Fruit fly (Drosophila melanogaster): ENCODE results near the gene orb2.
A peak's percentile ranks its signal among the peaks of the same experiment; 100 is the strongest.

orb2 gene

dm6 chr3L:8979780-8980179 is 25.5 kb upstream of the orb2 start, which contains the start of gene CG5644:
Gene CG5644, minus strand, starts transcription at chr3L:8979880.
- TF ChIP-seq CG7372 (GFP tag; IDR thresholded peaks at IDR 0.05) (peak; percentile 64), CG9817 (tag; optimal IDR thresholded peaks at IDR 0.05) (no peak)

DNA sequence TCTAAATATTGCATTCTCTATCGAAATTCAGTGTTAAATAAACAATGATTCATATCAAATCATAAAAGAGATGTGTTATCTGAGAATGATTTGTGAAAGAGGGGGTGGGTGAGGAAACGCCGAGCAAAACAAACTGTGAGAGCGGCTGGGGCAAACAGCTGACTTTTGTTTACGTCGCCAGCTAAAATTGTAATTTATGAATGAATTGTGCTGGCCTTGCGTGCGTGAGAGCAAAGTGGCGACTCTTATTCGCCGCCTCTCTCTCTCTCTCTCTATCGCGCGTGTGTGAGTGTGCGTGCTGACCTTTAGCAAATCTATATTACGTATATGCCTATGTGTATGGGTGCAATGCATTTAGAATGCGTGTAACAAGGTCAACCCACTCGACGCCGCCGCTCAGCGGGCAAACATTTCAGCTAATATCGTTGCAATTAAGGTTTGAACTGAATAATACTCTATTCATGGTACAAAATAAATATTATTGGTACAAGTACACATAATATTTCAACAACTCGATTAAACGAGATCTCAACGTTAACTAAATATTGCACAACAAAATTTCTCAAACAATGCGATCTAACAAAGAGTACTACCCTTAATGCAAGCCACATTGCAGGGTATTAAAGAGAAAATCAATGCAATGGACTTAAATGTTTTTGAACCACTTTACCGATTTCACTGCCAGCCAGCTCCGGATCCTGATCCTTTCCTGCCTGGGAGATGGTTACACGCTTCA is 24.6 kb upstream of the orb2 start:
- TF ChIP-seq CHES-1-like (GFP tag; optimal IDR thresholded peaks at IDR 0.05) (no peak), cad (GFP tag; optimal IDR thresholded peaks at IDR 0.05) (no peak), kay (GFP tag; optimal IDR thresholded peaks at IDR 0.05) (no peak), croc (GFP tag; conservative IDR thresholded peaks at IDR 0.05) (no peak), CG7372 (GFP tag; IDR thresholded peaks at IDR 0.05) (no peak), ranshi (GFP tag; IDR thresholded peaks at IDR 0.05) (no peak), CG4820 (GFP tag; optimal IDR thresholded peaks at IDR 0.05) (no peak), CG13775 (GFP tag; optimal IDR thresholded peaks at IDR 0.05) (no peak), CG6689 (GFP tag; IDR thresholded peaks at IDR 0.05) (peak; percentile 48), odd (GFP tag; optimal IDR thresholded peaks at IDR 0.05) (no peak), Mrtf (GFP tag; IDR thresholded peaks at IDR 0.05) (no peak), emc (GFP tag; optimal IDR thresholded peaks at IDR 0.05) (no peak), slou (GFP tag; optimal IDR thresholded peaks at IDR 0.05) (no peak), grau (tag; optimal IDR thresholded peaks at IDR 0.05) (no peak), Trl (optimal IDR thresholded peaks at IDR 0.05) (peak; percentile 83 to 89), Trl (GFP tag; optimal IDR thresholded peaks at IDR 0.05) (no peak), BEAF-32 (GFP tag; optimal IDR thresholded peaks at IDR 0.05) (no peak), Sox100B (GFP tag; optimal IDR thresholded peaks at IDR 0.05) (no peak), exex (tag; optimal IDR thresholded peaks at IDR 0.05) (no peak), CG11560 (tag; IDR thresholded peaks at IDR 0.05) (no peak), Vsx1 (GFP tag; optimal IDR thresholded peaks at IDR 0.05) (no peak), ac (GFP tag; optimal IDR thresholded peaks at IDR 0.05) (no peak), Hr51 (GFP tag; optimal IDR thresholded peaks at IDR 0.05) (peak in 1 of 2 experiments; percentile 26), twi (tag; optimal IDR thresholded peaks at IDR 0.05) (no peak), oc (tag; optimal IDR thresholded peaks at IDR 0.05) (peak; percentile 49), CG8478 (optimal IDR thresholded peaks at IDR 0.05) (no peak), CG14860 (GFP tag; IDR thresholded peaks at IDR 0.05; ENCODE audit: partially characterized antibody) (0 out of 3 replicates have a peak, but pooled peaks have one; percentile 36), NK7.1 (GFP tag; optimal IDR thresholded peaks at IDR 0.05) (no peak), Atf-2 (GFP tag; optimal IDR thresholded peaks at IDR 0.05) (no peak), Bgb (GFP tag; IDR thresholded peaks at IDR 0.05; ENCODE audit: partially characterized antibody) (no peak), CG12299 (tag; optimal IDR thresholded peaks at IDR 0.05) (no peak), CG1529 (GFP tag; optimal IDR thresholded peaks at IDR 0.05) (peak; percentile 12), CG5180 (GFP tag; optimal IDR thresholded peaks at IDR 0.05) (no peak), Dfd (GFP tag; optimal IDR thresholded peaks at IDR 0.05) (no peak), sens (GFP tag) (peak; percentile 85), vfl (GFP tag; optimal IDR thresholded peaks at IDR 0.05) (no peak), bowl (GFP tag; IDR thresholded peaks at IDR 0.05) (no peak), gem (tag; optimal IDR thresholded peaks at IDR 0.05) (peak; percentile 46), ind (GFP tag; optimal IDR thresholded peaks at IDR 0.05) (no peak), CG10267 (tag; optimal IDR thresholded peaks at IDR 0.05) (peak; percentile 9), ERR (GFP tag; optimal IDR thresholded peaks at IDR 0.05) (no peak), tgo (GFP tag; IDR thresholded peaks at IDR 0.05) (no peak; the same call in 2 of the 3 replicates), Lim3 (GFP tag; IDR thresholded peaks at IDR 0.05) (no peak), CG12942 (GFP tag; optimal IDR thresholded peaks at IDR 0.05) (no peak), sc (optimal IDR thresholded peaks at IDR 0.05) (no peak), sc (GFP tag; optimal IDR thresholded peaks at IDR 0.05) (no peak), pfk (GFP tag; optimal IDR thresholded peaks at IDR 0.05) (no peak), gsb-n (tag; optimal IDR thresholded peaks at IDR 0.05) (no peak)

All from whole organism, embryonic.